Fruit fly (Drosophila melanogaster): ENCODE data around the gene CG17475.

DNA sequence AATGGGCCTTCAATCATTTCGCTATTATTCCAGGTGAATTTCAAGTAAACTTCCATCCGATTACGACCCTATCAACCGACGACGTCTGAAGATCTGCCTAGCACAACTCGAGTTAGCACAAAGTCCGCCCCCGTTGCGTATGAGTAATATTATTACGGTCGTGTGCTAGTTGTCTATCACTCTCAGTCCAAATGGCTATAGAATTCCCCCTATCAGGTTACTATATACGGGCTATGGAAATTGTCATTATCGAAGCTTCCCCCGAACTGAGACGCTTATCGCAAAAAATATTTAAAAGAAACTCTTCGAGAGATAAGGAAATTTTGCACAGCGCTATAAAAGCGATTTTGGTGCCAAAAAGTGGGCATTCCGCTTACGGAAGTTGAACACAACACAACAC lies 5.5 kb upstream of the CG17475 start, which contains the start of gene CG5246:
- TF ChIP-seq CG8478 (optimal IDR thresholded peaks at IDR 0.05) (no peak), CTCF (optimal IDR thresholded peaks at IDR 0.05) (no peak)
